Worm (Caenorhabditis elegans): Measurements from ENCODE around the gene rpl-39.

DNA sequence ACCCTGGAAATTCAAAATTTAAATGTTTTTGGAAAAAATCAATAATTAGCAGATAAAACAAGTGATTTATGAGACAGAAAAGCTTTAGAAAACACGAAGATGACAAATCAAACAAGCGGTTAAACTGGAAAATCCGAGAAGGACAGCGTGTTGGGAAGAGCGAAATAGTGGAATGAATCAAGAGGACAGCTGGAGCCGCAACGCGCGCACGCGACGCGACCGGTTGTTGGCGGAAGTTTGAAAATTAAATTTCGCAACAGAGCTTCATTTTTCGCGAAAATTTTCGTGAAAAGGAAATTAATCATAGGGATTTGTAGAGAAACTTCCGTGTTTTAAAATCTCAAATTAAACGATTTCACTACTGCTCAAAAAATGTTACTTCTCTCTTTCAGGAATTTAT, 41.0 kb downstream of the rpl-39 start, which contains the start of gene clic-1:
- no peak for TF ChIP-seq scrt-1 (GFP tag; IDR thresholded peaks at IDR 0.05)
- no peak for TF ChIP-seq hmg-4 (GFP tag; optimal IDR thresholded peaks at IDR 0.05)
- TF ChIP-seq flt-1 (GFP tag; IDR thresholded peaks at IDR 0.05): no peak
- TF ChIP-seq hnd-1 (tag; optimal IDR thresholded peaks at IDR 0.05): no peak
- TF ChIP-seq sea-1 (GFP tag; conservative IDR thresholded peaks at IDR 0.05): no peak
- no peak for TF ChIP-seq ama-1 (optimal IDR thresholded peaks at IDR 0.05)
- no peak for TF ChIP-seq tra-4 (tag; optimal IDR thresholded peaks at IDR 0.05)
- TF ChIP-seq pes-1 (GFP tag; IDR thresholded peaks at IDR 0.05): no peak
- TF ChIP-seq tbx-11 (GFP tag; IDR thresholded peaks at IDR 0.05): no peak
- TF ChIP-seq ets-7 (tag; optimal IDR thresholded peaks at IDR 0.05): no peak
